Worm (Caenorhabditis elegans) whole organism, L3 larva: ENCODE measurements around the gene mrps-9.

Experiments used
- daf-12 ChIP-seq: fragments of 150-350 bp; optimal IDR thresholded peaks from 2 replicates; lab custom pipeline; 2014; ENCODE audit warnings: missing biosample characterization, missing genetic modification reagents, missing genetic modification characterization
- elt-2 ChIP-seq: sonication (generic microtip); optimal IDR thresholded peaks from 2 replicates; lab custom pipeline; 2016; ENCODE audit warnings: missing genetic modification reagents, mild to moderate bottlenecking, missing genetic modification characterization, missing compliant biosample characterization
- elt-3 ChIP-seq, 3 experiments: fragments of 150-350 bp in 1 of 3; sonication (generic microtip) in 2 of 3; optimal IDR thresholded peaks; 2 replicates in 2 of 3; 4 replicates in 1 of 3; lab custom pipeline; 2014 to 2017; ENCODE audit warnings: missing biosample characterization in 3 of 3, missing genetic modification characterization in 3 of 3
- fkh-2 ChIP-seq: fragments of 150-350 bp; optimal IDR thresholded peaks from 2 replicates; lab custom pipeline; 2014; ENCODE audit warnings: missing biosample characterization, missing genetic modification reagents, missing genetic modification characterization
- jun-1 ChIP-seq: fragments of 150-350 bp; optimal IDR thresholded peaks from 2 replicates; lab custom pipeline; 2014; ENCODE audit warnings: missing biosample characterization, missing genetic modification reagents, missing genetic modification characterization
- nfya-1 ChIP-seq: sonication (generic microtip); optimal IDR thresholded peaks from 2 replicates; lab custom pipeline; 2017; ENCODE audit warnings: missing genetic modification characterization, mild to moderate bottlenecking, missing compliant biosample characterization, antibody characterized with exemption, moderate library complexity; ENCODE audit not compliant: insufficient read depth
- nhr-12 ChIP-seq: fragments of 150-350 bp; optimal IDR thresholded peaks from 2 replicates; lab custom pipeline; 2014; ENCODE audit warnings: missing biosample characterization, missing genetic modification characterization
- nhr-237 ChIP-seq: fragments of 150-350 bp; optimal IDR thresholded peaks from 2 replicates; lab custom pipeline; 2014; ENCODE audit warnings: missing biosample characterization, missing genetic modification characterization
- pqm-1 ChIP-seq: fragments of 150-350 bp; optimal IDR thresholded peaks from 2 replicates; lab custom pipeline; 2017; ENCODE audit warnings: missing biosample characterization, missing genetic modification characterization, inconsistent platforms
- tbx-2 ChIP-seq: sonication (generic microtip); optimal IDR thresholded peaks from 2 replicates; lab custom pipeline; 2016; ENCODE audit warnings: mild to moderate bottlenecking, missing genetic modification characterization, missing compliant biosample characterization
- unc-62 ChIP-seq: fragments of 150-350 bp; sonication (generic microtip); optimal IDR thresholded peaks from 4 replicates; lab custom pipeline; 2014; ENCODE audit warnings: missing biosample characterization, missing genetic modification reagents, missing genetic modification characterization

- no peak for TF ChIP-seq fkh-2 (tag; lab: Kevin White, UChicago)
- TF ChIP-seq nfya-1, result peak; percentile 92
- TF ChIP-seq elt-3 (tag; optimal IDR thresholded peaks at IDR 0.05; lab: Kevin White, UChicago), result no peak
- TF ChIP-seq nhr-12 (tag; lab: Kevin White, UChicago), result no peak
- TF ChIP-seq jun-1 (tag; lab: Kevin White, UChicago), result peak; percentile 93
- TF ChIP-seq daf-12, result no peak
- peak; percentile 55 for TF ChIP-seq pqm-1 (tag; lab: Kevin White, UChicago)
- peak; percentile 38 for TF ChIP-seq unc-62
- TF ChIP-seq nhr-237 (tag; lab: Kevin White, UChicago), result no peak
- TF ChIP-seq elt-2, result peak; percentile 66
- TF ChIP-seq tbx-2 (tag; lab: Kevin White, UChicago), result peak; percentile 20
These were observed 38.4 kb upstream of the mrps-9 start, which contains the start of gene fbxl-1 for ce11 chrIII:8227511-8227910.
